Worm (Caenorhabditis elegans): ENCODE measurements around the gene ceh-100.

ceh-100 gene

DNA sequence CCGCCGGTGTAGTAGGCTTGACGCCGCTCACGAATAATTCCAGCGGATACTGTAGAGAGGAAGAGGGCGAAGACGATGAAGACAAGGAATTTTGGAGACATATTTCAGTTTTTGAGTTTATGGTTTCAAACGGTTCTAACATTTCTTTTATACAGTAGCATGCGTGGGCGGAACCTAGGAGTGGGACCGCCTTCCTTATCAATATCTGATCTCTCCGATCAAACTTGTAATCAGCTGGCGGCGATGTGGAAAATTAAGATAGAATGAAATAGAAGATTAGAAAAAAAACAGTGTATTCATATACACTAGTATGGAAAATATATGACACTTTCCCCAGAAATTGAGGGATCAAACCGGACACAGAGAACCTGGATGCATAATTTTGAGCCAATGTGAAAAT is 15.8 kb upstream of the ceh-100 start, which contains the start of gene nspe-2:
TSS of gene nspe-2 (minus strand) at position 101 of the 400 bp plus-strand sequence.
- TF ChIP-seq jun-1 (tag; optimal IDR thresholded peaks at IDR 0.05) (no peak), nhr-77 (tag; optimal IDR thresholded peaks at IDR 0.05) (no peak), elt-3 (tag; optimal IDR thresholded peaks at IDR 0.05) (no peak), ceh-82 (tag; optimal IDR thresholded peaks at IDR 0.05) (no peak), mab-9 (GFP tag; IDR thresholded peaks at IDR 0.05) (no peak), egl-27 (tag; optimal IDR thresholded peaks at IDR 0.05) (no peak)

DNA sequence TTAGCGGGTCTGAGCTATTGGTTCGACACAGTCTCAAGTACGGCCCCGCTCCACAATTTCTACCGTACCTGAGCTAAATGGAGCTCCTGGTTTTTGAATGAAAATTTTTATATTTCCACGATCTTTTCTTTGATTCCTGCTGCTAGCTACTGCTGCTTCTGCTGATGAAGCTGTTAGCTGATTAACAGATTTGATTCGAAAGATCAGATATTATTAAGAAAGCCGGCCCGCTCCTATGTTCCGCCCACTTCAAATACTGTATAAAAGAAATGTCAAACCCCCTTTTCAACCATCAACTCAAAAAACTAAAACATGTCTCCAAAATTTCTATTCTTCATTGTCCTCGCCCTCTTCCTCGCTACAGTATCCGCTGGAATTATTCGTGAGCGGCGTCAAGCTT is 14.1 kb upstream of the ceh-100 start, which contains the start of gene nspe-3:
TSS of gene nspe-3 (plus strand) at position 301 of the 400 bp plus-strand sequence.
- no peak for TF ChIP-seq nhr-76 (tag; optimal IDR thresholded peaks at IDR 0.05)
- no peak for TF ChIP-seq ces-1 (GFP tag; optimal IDR thresholded peaks at IDR 0.05)
- no peak for TF ChIP-seq nhr-12 (tag; optimal IDR thresholded peaks at IDR 0.05)
- TF ChIP-seq mab-9 (GFP tag; IDR thresholded peaks at IDR 0.05) = no peak
- TF ChIP-seq nhr-11 (tag; optimal IDR thresholded peaks at IDR 0.05) = no peak

DNA sequence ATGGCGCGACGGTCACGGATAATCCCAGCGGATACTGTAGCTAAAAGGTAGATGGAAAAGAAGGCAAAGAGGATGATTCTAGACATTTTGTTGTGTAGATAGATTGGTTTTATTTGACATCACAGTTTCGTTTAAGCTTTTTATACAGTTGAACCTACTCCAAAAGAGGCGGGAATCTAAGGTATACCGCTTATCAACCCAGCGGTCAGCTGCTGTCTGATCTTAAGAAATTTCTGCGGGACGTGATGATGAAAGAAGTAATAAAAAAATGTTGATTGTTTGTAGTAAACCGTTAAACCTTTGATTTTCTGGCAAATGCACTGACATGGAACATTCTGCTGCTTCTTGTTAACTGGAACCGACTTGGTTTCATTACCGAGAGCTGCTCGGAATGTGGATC is 12.6 kb upstream of the ceh-100 start, which contains the start of gene nspe-6:
TSS of gene nspe-6 (minus strand) at position 101 of the 400 bp plus-strand sequence.
- TF ChIP-seq nhr-20 (tag; optimal IDR thresholded peaks at IDR 0.05) (no peak), nhr-71 (tag; optimal IDR thresholded peaks at IDR 0.05) (no peak), lin-35 (GFP tag; optimal IDR thresholded peaks at IDR 0.05) (no peak), nhr-85 (tag) (peak; percentile 47), nhr-77 (tag; optimal IDR thresholded peaks at IDR 0.05) (no peak), pag-3 (tag; optimal IDR thresholded peaks at IDR 0.05; ENCODE audit: borderline replicate concordance, insufficient read depth) (no peak), mep-1 (tag; optimal IDR thresholded peaks at IDR 0.05) (no peak)

DNA sequence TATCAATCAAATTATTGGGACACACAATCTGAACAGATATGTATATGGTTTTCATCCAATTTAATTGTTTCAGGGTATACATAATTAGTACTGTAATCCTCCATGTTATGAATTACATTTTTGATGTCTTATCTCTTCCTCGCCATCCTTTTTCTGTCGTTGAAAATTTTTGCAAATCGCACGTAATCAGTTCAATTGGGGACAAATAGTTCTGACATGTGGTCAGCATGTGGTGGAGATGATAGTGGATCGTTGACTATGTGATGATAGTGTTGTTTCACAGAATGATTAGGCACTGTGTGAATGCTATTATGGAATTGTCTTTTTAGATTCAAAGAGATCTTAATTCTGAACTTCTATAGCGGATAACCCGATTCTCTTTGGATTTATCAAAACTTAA is 11.9 kb upstream of the ceh-100 start:
- TF ChIP-seq nhr-12 (tag; optimal IDR thresholded peaks at IDR 0.05) = no peak
- TF ChIP-seq mdl-1 (tag; optimal IDR thresholded peaks at IDR 0.05) = peak in 1 of 2 experiments; percentile 42
- TF ChIP-seq lir-3 (tag; optimal IDR thresholded peaks at IDR 0.05; ENCODE audit: poor library complexity) = no peak
- TF ChIP-seq fkh-10 (GFP tag; optimal IDR thresholded peaks at IDR 0.05) = no peak
- TF ChIP-seq fkh-4 (tag; optimal IDR thresholded peaks at IDR 0.05; ENCODE audit: borderline replicate concordance) = no peak
- TF ChIP-seq nhr-20 (tag; optimal IDR thresholded peaks at IDR 0.05) = peak; percentile 80
- TF ChIP-seq nhr-85 (tag) = peak; percentile 78
- TF ChIP-seq mef-2 (tag; optimal IDR thresholded peaks at IDR 0.05) = no peak
- peak; percentile 31 for TF ChIP-seq nhr-90 (tag; optimal IDR thresholded peaks at IDR 0.05; ENCODE audit: poor library complexity)
- no peak for TF ChIP-seq ceh-63 (GFP tag; optimal IDR thresholded peaks at IDR 0.05)
- TF ChIP-seq lin-35 (GFP tag; optimal IDR thresholded peaks at IDR 0.05) = peak in 1 of 2 experiments; percentile 36
- TF ChIP-seq nhr-19 (GFP tag; conservative IDR thresholded peaks at IDR 0.05) = 0 out of 2 replicates have a peak, but pooled peaks have one; percentile 23
- TF ChIP-seq lin-14 (GFP tag; optimal IDR thresholded peaks at IDR 0.05) = peak; percentile 36
- no peak for TF ChIP-seq hlh-4 (tag; optimal IDR thresholded peaks at IDR 0.05)
- no peak for TF ChIP-seq zip-4 (GFP tag; optimal IDR thresholded peaks at IDR 0.05)
- no peak for TF ChIP-seq ets-5 (GFP tag; IDR thresholded peaks at IDR 0.05)
- TF ChIP-seq tlp-1 (tag; optimal IDR thresholded peaks at IDR 0.05) = no peak
- peak; percentile 32 for TF ChIP-seq nhr-47 (tag; optimal IDR thresholded peaks at IDR 0.05)
- no peak for TF ChIP-seq grh-1 (GFP tag; IDR thresholded peaks at IDR 0.05)
- TF ChIP-seq blmp-1 (tag; optimal IDR thresholded peaks at IDR 0.05) = peak; percentile 50
- TF ChIP-seq snu-23 (GFP tag; optimal IDR thresholded peaks at IDR 0.05) = peak; percentile 32
- TF ChIP-seq lin-39 (tag; optimal IDR thresholded peaks at IDR 0.05) = no peak
- no peak for TF ChIP-seq Y116A8C.19 (tag; optimal IDR thresholded peaks at IDR 0.05; ENCODE audit: borderline replicate concordance)
- TF ChIP-seq elt-3 (tag; optimal IDR thresholded peaks at IDR 0.05) = peak in 5 of 6 experiments; percentile 2 to 88 (median 44)
- peak; percentile 21 for TF ChIP-seq tbx-2 (tag; optimal IDR thresholded peaks at IDR 0.05)
- TF ChIP-seq unc-98 (GFP tag; IDR thresholded peaks at IDR 0.05) = no peak
- no peak for TF ChIP-seq sptf-1 (tag; optimal IDR thresholded peaks at IDR 0.05)
- no peak for TF ChIP-seq efl-1 (optimal IDR thresholded peaks at IDR 0.05)
- TF ChIP-seq efl-1 (GFP tag; optimal IDR thresholded peaks at IDR 0.05 in 1 of 2) = peak in 1 of 2 experiments; percentile 33

Measured in whole organism, L1 larva.